Worm (Caenorhabditis elegans) whole organism, L3 larva: ENCODE data around the gene ZK669.3.

ENCODE experiments used
- ceh-82 ChIP-seq: fragments of 150-350 bp; optimal IDR thresholded peaks from 2 replicates; lab custom pipeline; 2014; ENCODE audit warnings: missing biosample characterization, missing genetic modification characterization
- lin-15B ChIP-seq: fragments of 150-350 bp; optimal IDR thresholded peaks from 2 replicates; lab custom pipeline; 2014; ENCODE audit warnings: missing biosample characterization, missing genetic modification characterization
- lin-39 ChIP-seq: fragments of 150-350 bp; optimal IDR thresholded peaks from 2 replicates; lab custom pipeline; 2018; ENCODE audit warnings: missing biosample characterization, missing genetic modification reagents, missing genetic modification characterization
- mdl-1 ChIP-seq: fragments of 150-350 bp; optimal IDR thresholded peaks from 2 replicates; lab custom pipeline; 2014; ENCODE audit warnings: missing biosample characterization, missing genetic modification characterization
- nfya-1 ChIP-seq: sonication (generic microtip); optimal IDR thresholded peaks from 2 replicates; lab custom pipeline; 2017; ENCODE audit warnings: missing genetic modification characterization, mild to moderate bottlenecking, missing compliant biosample characterization, antibody characterized with exemption, moderate library complexity; ENCODE audit not compliant: insufficient read depth
- nhr-25 ChIP-seq: sonication (generic microtip); optimal IDR thresholded peaks from 2 replicates; lab custom pipeline; 2017; ENCODE audit warnings: missing biosample characterization, missing genetic modification characterization
- snpc-4 ChIP-seq: fragments of 150-350 bp; optimal IDR thresholded peaks from 2 replicates; lab custom pipeline; 2014; ENCODE audit warnings: missing biosample characterization, missing genetic modification characterization
- tbx-2 ChIP-seq: sonication (generic microtip); optimal IDR thresholded peaks from 2 replicates; lab custom pipeline; 2016; ENCODE audit warnings: mild to moderate bottlenecking, missing genetic modification characterization, missing compliant biosample characterization
- unc-62 ChIP-seq: fragments of 150-350 bp; sonication (generic microtip); optimal IDR thresholded peaks from 4 replicates; lab custom pipeline; 2014; ENCODE audit warnings: missing biosample characterization, missing genetic modification reagents, missing genetic modification characterization
- ztf-11 ChIP-seq: fragments of 150-350 bp; optimal IDR thresholded peaks from 2 replicates; lab custom pipeline; 2014; ENCODE audit warnings: missing biosample characterization, missing genetic modification characterization

DNA sequence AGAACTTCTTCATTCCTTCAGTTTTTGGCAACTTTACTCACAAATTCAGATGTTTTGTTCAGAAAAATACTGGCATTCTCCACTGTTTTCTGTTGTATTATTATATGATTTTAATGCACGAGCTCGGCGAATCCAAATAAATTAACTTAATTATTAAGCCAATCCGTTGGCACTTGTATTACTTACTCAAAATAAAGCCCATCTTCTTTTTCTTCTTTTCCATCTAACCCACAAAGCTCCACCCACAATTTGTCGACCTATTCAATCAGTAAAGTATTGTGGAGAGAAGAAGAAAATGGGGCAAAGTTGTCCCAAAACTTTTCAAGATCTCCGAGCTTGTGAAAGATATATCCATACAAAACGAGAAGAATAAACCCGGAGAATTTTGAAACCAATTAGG, 50.3 kb downstream of the ZK669.3 start:
- TF ChIP-seq tbx-2 (tag; lab: Kevin White, UChicago) (no peak), lin-15B (tag; lab: Kevin White, UChicago) (no peak), ceh-82 (no peak), snpc-4 (no peak), nhr-25 (tag; lab: Kevin White, UChicago) (no peak), unc-62 (GFP tag; lab: Kevin White, UChicago) (no peak), mdl-1 (no peak), ztf-11 (tag; lab: Kevin White, UChicago) (no peak), nfya-1 (tag; lab: Kevin White, UChicago) (no peak), lin-39 (tag; lab: Kevin White, UChicago) (no peak)
